Fruit fly (Drosophila melanogaster) whole organism, embryonic: ENCODE measurements around the gene CG12477.

Experiments used
- Abd-B ChIP-seq: fragments of 200-800 bp; sonication (Bioruptor generic); optimal IDR thresholded peaks from 2 replicates; lab custom pipeline; 2018; ENCODE audit warnings: missing biosample characterization, mild to moderate bottlenecking, missing genetic modification characterization, moderate library complexity
- Awh ChIP-seq: fragments of 200-800 bp; sonication (Bioruptor generic); IDR thresholded peaks from 2 replicates; pipeline ENCODE4, ENCODE4 v1.3.6; 2022; ENCODE audit warnings: missing biosample characterization, missing genetic modification characterization
- CG12104 ChIP-seq: fragments of 200-800 bp; sonication (Bioruptor generic); optimal IDR thresholded peaks from 3 replicates; lab custom pipeline; 2016; ENCODE audit warnings: missing biosample characterization, missing genetic modification characterization
- CG14441 ChIP-seq: fragments of 200-800 bp; sonication (Bioruptor generic); IDR thresholded peaks from 2 replicates; pipeline ENCODE4 v1.3.6; 2022; ENCODE audit warnings: missing biosample characterization, missing genetic modification characterization
- CG14710 ChIP-seq: fragments of 200-800 bp; sonication (Bioruptor generic); optimal IDR thresholded peaks from 3 replicates; lab custom pipeline; 2019; ENCODE audit warnings: missing biosample characterization, mild to moderate bottlenecking, missing genetic modification characterization, moderate library complexity
- CG15601 ChIP-seq: fragments of 200-800 bp; sonication (Bioruptor generic); optimal IDR thresholded peaks from 3 replicates; lab custom pipeline; 2019; ENCODE audit warnings: missing biosample characterization, mild to moderate bottlenecking, missing genetic modification characterization, moderate library complexity
- CG18764 ChIP-seq: fragments of 200-800 bp; sonication (Bioruptor generic); optimal IDR thresholded peaks from 3 replicates; lab custom pipeline; 2016; ENCODE audit warnings: missing biosample characterization, missing genetic modification characterization
- CG2678 ChIP-seq: fragments of 200-800 bp; sonication (Bioruptor generic); optimal IDR thresholded peaks from 3 replicates; lab custom pipeline; 2019; ENCODE audit warnings: missing biosample characterization, mild to moderate bottlenecking, missing genetic modification characterization, moderate library complexity
- CG3065 ChIP-seq: fragments of 200-800 bp; sonication (Bioruptor generic); optimal IDR thresholded peaks from 2 replicates; lab custom pipeline; 2016; ENCODE audit warnings: missing biosample characterization, missing genetic modification characterization
- CG32772 ChIP-seq: fragments of 200-800 bp; sonication (Bioruptor generic); IDR thresholded peaks from 2 replicates; pipeline ENCODE4 v1.3.6; 2022; ENCODE audit warnings: missing biosample characterization, missing genetic modification characterization
- CG42726 ChIP-seq: fragments of 200-800 bp; sonication (Bioruptor generic); IDR thresholded peaks from 2 replicates; pipeline ENCODE4 v1.3.6; 2022; ENCODE audit warnings: missing biosample characterization, missing genetic modification characterization; ENCODE audit not compliant: partially characterized antibody
- CG4328 ChIP-seq: fragments of 200-800 bp; sonication (Bioruptor generic); optimal IDR thresholded peaks from 3 replicates; lab custom pipeline; 2017; ENCODE audit warnings: missing biosample characterization, missing genetic modification reagents, missing genetic modification characterization
- CG4360 ChIP-seq: fragments of 200-800 bp; sonication (Bioruptor generic); IDR thresholded peaks from 2 replicates; pipeline ENCODE4 v1.3.6; 2022; ENCODE audit warnings: missing biosample characterization, missing genetic modification characterization
- CG6254 ChIP-seq: fragments of 200-800 bp; sonication (Bioruptor generic); optimal IDR thresholded peaks from 3 replicates; lab custom pipeline; 2017; ENCODE audit warnings: mild to moderate bottlenecking, missing biosample characterization, missing genetic modification reagents, missing genetic modification characterization
- CHES-1-like ChIP-seq: fragments of 200-800 bp; sonication (Bioruptor generic); optimal IDR thresholded peaks from 2 replicates; lab custom pipeline; 2016; ENCODE audit warnings: missing biosample characterization, missing genetic modification characterization
- HLHmδ ChIP-seq: fragments of 200-800 bp; sonication (Bioruptor generic); optimal IDR thresholded peaks from 2 replicates; lab custom pipeline; 2018; ENCODE audit warnings: missing biosample characterization, mild to moderate bottlenecking, missing genetic modification characterization, moderate library complexity
- Hr78 ChIP-seq, 2 experiments: fragments of 200-800 bp in 1 of 2; fragments of >200 bp in 1 of 2; sonication (Bioruptor generic) in 1 of 2; optimal IDR thresholded peaks; 2 replicates each; lab custom pipeline; 2017 to 2019; ENCODE audit warnings: missing biosample characterization in 2 of 2, missing genetic modification characterization in 2 of 2, mild to moderate bottlenecking in 1 of 2, moderate library complexity in 1 of 2
- MESR4 ChIP-seq: fragments of 200-800 bp; sonication (Bioruptor generic); optimal IDR thresholded peaks from 2 replicates; lab custom pipeline; 2018; ENCODE audit warnings: missing biosample characterization, mild to moderate bottlenecking, missing genetic modification characterization, moderate library complexity
- Med ChIP-seq: fragments of 200-800 bp; sonication (Bioruptor generic); peaks from one replicate; lab custom pipeline; 2016; ENCODE audit warnings: missing biosample characterization, missing genetic modification characterization, mild to moderate bottlenecking, inconsistent platforms, moderate library complexity
- Nf-YB ChIP-seq: fragments of 200-800 bp; sonication (Bioruptor generic); optimal IDR thresholded peaks from 3 replicates; lab custom pipeline; 2019; ENCODE audit warnings: missing biosample characterization, mild to moderate bottlenecking, missing genetic modification characterization, moderate library complexity
- Optix ChIP-seq: fragments of 200-800 bp; sonication (Bioruptor generic); IDR thresholded peaks from 3 replicates; pipeline ENCODE4 v1.3.6; 2022; ENCODE audit warnings: missing biosample characterization, missing genetic modification characterization
- Six4 ChIP-seq: fragments of 200-800 bp; sonication (Bioruptor generic); optimal IDR thresholded peaks from 2 replicates; lab custom pipeline; 2016; ENCODE audit warnings: missing biosample characterization, missing genetic modification characterization
- Sox102F ChIP-seq: fragments of 200-800 bp; sonication (Bioruptor generic); optimal IDR thresholded peaks from 2 replicates; lab custom pipeline; 2018; ENCODE audit warnings: missing biosample characterization, mild to moderate bottlenecking, missing genetic modification characterization, moderate library complexity
- Xrp1 ChIP-seq: fragments of 200-800 bp; sonication (Bioruptor generic); IDR thresholded peaks from 2 replicates; pipeline ENCODE4 v1.3.6; 2022; ENCODE audit warnings: missing biosample characterization, missing genetic modification characterization
- bsh ChIP-seq, 2 experiments: fragments of 200-800 bp; sonication (Bioruptor generic); optimal IDR thresholded peaks; 2 replicates each; lab custom pipeline; 2017 to 2018; ENCODE audit warnings: mild to moderate bottlenecking in 2 of 2, missing biosample characterization in 2 of 2, missing genetic modification characterization in 2 of 2, moderate library complexity in 1 of 2
- cg ChIP-seq: fragments of 200-800 bp; sonication (Bioruptor generic); optimal IDR thresholded peaks from 3 replicates; lab custom pipeline; 2019; ENCODE audit warnings: missing biosample characterization, mild to moderate bottlenecking, missing genetic modification characterization, moderate library complexity
- chinmo ChIP-seq: fragments of 200-800 bp; sonication (Bioruptor generic); IDR thresholded peaks from 4 replicates; pipeline ENCODE4 v1.3.6; 2022; ENCODE audit warnings: missing biosample characterization, missing genetic modification characterization; ENCODE audit not compliant: partially characterized antibody
- eyg ChIP-seq: fragments of 200-800 bp; sonication (Bioruptor generic); optimal IDR thresholded peaks from 3 replicates; lab custom pipeline; 2016; ENCODE audit warnings: missing biosample characterization, missing genetic modification characterization
- gce ChIP-seq: fragments of 200-800 bp; sonication (Bioruptor generic); IDR thresholded peaks from 3 replicates; pipeline ENCODE4 v1.3.6; 2022; ENCODE audit warnings: missing biosample characterization, missing genetic modification characterization
- gcm ChIP-seq: fragments of 200-800 bp; sonication (Bioruptor generic); optimal IDR thresholded peaks from 2 replicates; lab custom pipeline; 2019; ENCODE audit warnings: missing biosample characterization, mild to moderate bottlenecking, missing genetic modification characterization, moderate library complexity
- gfzf ChIP-seq: fragments of 200-800 bp; sonication (Bioruptor generic); optimal IDR thresholded peaks from 2 replicates; lab custom pipeline; 2016; ENCODE audit warnings: missing biosample characterization, mild to moderate bottlenecking, missing genetic modification characterization, moderate library complexity
- grn ChIP-seq: fragments of 200-800 bp; sonication (Bioruptor generic); optimal IDR thresholded peaks from 3 replicates; lab custom pipeline; 2017; ENCODE audit warnings: missing biosample characterization, missing genetic modification characterization
- gsb-n ChIP-seq: fragments of 200-800 bp; sonication (Bioruptor generic); optimal IDR thresholded peaks from 3 replicates; lab custom pipeline; 2018; ENCODE audit warnings: missing biosample characterization, mild to moderate bottlenecking, missing genetic modification characterization
- klu ChIP-seq: fragments of 200-800 bp; sonication (Bioruptor generic); IDR thresholded peaks from 2 replicates; pipeline ENCODE4 v1.3.6; 2022; ENCODE audit warnings: missing biosample characterization, missing genetic modification characterization
- lbe ChIP-seq: fragments of 200-800 bp; sonication (Bioruptor generic); optimal IDR thresholded peaks from 2 replicates; lab custom pipeline; 2016; ENCODE audit warnings: missing biosample characterization, mild to moderate bottlenecking, missing genetic modification characterization
- mirr ChIP-seq: fragments of 200-800 bp; sonication (Bioruptor generic); optimal IDR thresholded peaks from 3 replicates; lab custom pipeline; 2018; ENCODE audit warnings: missing biosample characterization, mild to moderate bottlenecking, missing genetic modification characterization
- nau ChIP-seq: fragments of 200-800 bp; sonication (Bioruptor generic); optimal IDR thresholded peaks from 3 replicates; lab custom pipeline; 2017; ENCODE audit warnings: missing biosample characterization, mild to moderate bottlenecking, missing genetic modification characterization, missing genetic modification reagents
- nom ChIP-seq: fragments of 200-800 bp; sonication (Bioruptor generic); optimal IDR thresholded peaks from 2 replicates; lab custom pipeline; 2017; ENCODE audit warnings: missing biosample characterization, missing genetic modification characterization, mild to moderate bottlenecking, moderate library complexity, missing genetic modification reagents
- oc ChIP-seq: fragments of 200-800 bp; sonication (Bioruptor generic); optimal IDR thresholded peaks from 2 replicates; lab custom pipeline; 2018; ENCODE audit warnings: missing biosample characterization, mild to moderate bottlenecking, missing genetic modification characterization, moderate library complexity
- phol ChIP-seq: fragments of 200-800 bp; sonication (Bioruptor generic); optimal IDR thresholded peaks from 3 replicates; lab custom pipeline; 2018; ENCODE audit warnings: missing biosample characterization, mild to moderate bottlenecking, missing genetic modification characterization, moderate library complexity
- pum ChIP-seq: fragments of 200-800 bp; sonication (Bioruptor generic); optimal IDR thresholded peaks from 2 replicates; lab custom pipeline; 2016; ENCODE audit warnings: missing biosample characterization, missing genetic modification characterization
- salm ChIP-seq: fragments of 200-800 bp; sonication (Bioruptor generic); optimal IDR thresholded peaks from 2 replicates; lab custom pipeline; 2018; ENCODE audit warnings: missing biosample characterization, mild to moderate bottlenecking, missing genetic modification characterization
- sd ChIP-seq: fragments of 200-800 bp; sonication (Bioruptor generic); optimal IDR thresholded peaks from 3 replicates; lab custom pipeline; 2018; ENCODE audit warnings: missing biosample characterization, mild to moderate bottlenecking, missing genetic modification characterization, moderate library complexity
- sens ChIP-seq: fragments of 200-800 bp; sonication (Bioruptor generic); peaks from one replicate; lab custom pipeline; 2016; ENCODE audit warnings: missing biosample characterization, missing genetic modification characterization
- sr ChIP-seq: fragments of 200-800 bp; sonication (Bioruptor generic); IDR thresholded peaks from 3 replicates; pipeline ENCODE4 v1.3.6; 2022; ENCODE audit warnings: missing biosample characterization, missing genetic modification characterization
- tap ChIP-seq: fragments of 200-800 bp; optimal IDR thresholded peaks from 3 replicates; lab custom pipeline; 2019; ENCODE audit warnings: missing biosample characterization, mild to moderate bottlenecking, missing genetic modification characterization, moderate library complexity
- trem ChIP-seq: fragments of 200-800 bp; optimal IDR thresholded peaks from 3 replicates; lab custom pipeline; 2019; ENCODE audit warnings: missing biosample characterization, mild to moderate bottlenecking, missing genetic modification characterization, moderate library complexity

The CG12477 gene

DNA sequence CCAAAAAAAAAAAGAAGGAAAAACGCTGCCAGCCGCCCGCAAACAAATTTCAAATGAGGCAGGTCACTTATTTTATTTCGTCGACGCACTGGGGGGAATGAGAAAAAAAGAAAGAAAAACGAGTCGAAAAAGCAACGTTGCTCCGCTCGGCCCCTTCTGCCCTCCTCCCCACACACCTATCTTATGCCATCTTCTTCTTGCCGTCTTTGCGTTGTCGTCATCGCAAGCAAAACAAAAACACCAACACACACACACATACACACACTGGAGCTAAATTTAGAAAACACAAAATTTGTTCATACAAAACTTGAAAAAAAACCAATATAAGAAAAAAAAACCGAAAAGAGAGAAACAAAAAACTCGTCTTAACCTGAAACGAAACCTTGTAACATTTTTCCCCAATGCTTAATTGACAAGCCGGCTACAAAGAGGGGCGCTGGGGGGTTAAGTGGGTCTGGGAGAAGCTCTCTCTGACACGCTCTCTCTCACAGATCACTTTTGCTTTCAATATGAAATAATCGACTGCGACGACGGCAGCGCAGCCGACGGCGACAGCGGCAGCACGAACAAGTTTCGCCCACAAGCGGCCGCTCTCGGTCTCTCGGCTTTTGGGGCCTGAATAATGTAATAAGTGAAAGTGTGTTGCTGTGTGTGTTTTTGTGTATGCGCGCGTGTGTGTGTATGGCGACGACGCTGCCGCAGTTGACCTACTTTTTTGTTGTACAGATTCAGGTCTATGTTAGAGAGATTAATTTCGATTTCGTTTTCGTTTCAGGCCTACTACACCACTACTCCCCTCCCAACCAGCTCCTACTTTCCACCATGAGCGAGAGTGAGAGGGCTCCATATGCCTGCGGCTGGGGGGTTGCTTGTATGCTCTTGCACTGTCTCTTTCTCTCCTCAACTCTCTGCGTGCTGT lies 48.3 kb upstream of the CG12477 start (continued):
- TF ChIP-seq Sox102F (GFP tag; lab: Kevin White, UChicago) = peak; percentile 8
- TF ChIP-seq bsh (GFP tag; optimal IDR thresholded peaks at IDR 0.05; lab: Kevin White, UChicago) = peak; percentile 8 to 44
- peak; percentile 95; the same call in 3 of the 4 replicates for TF ChIP-seq chinmo (GFP tag; lab: Robert Waterston, UW)
- peak; percentile 63 for TF ChIP-seq sr (GFP tag; lab: Robert Waterston, UW)
- peak; percentile 39 for TF ChIP-seq lbe (GFP tag; lab: Kevin White, UChicago)
- peak; percentile 68 for TF ChIP-seq mirr
- TF ChIP-seq klu (GFP tag; lab: Robert Waterston, UW) = peak; percentile 55; the same call in 1 of the 2 replicates
- TF ChIP-seq Awh = peak; percentile 22; the same call in 1 of the 2 replicates
- TF ChIP-seq cg = peak; percentile 87
- peak; percentile 73 for TF ChIP-seq oc (tag; lab: Kevin White, UChicago)
- peak; percentile 81 for TF ChIP-seq CG4360
- peak; percentile 11; the same call in 1 of the 3 replicates for TF ChIP-seq gce
- peak; percentile 55 for TF ChIP-seq CG6254 (GFP tag; lab: Kevin White, UChicago)
- peak; percentile 77 for TF ChIP-seq Med (GFP tag; lab: Kevin White, UChicago)
- TF ChIP-seq CG14441 (GFP tag; lab: Robert Waterston, UW) = peak; percentile 54
- TF ChIP-seq Xrp1 (GFP tag; lab: Robert Waterston, UW) = peak; percentile 12
- TF ChIP-seq CG32772 = peak; percentile 55; the same call in 1 of the 2 replicates
- TF ChIP-seq CG14710 (tag; lab: Kevin White, UChicago) = peak; percentile 50
- peak; percentile 18; the same call in 1 of the 3 replicates for TF ChIP-seq Optix (GFP tag; lab: Robert Waterston, UW)
- TF ChIP-seq MESR4 = no peak
- no peak for TF ChIP-seq CG3065 (GFP tag; lab: Kevin White, UChicago)
- TF ChIP-seq gcm (GFP tag; lab: Kevin White, UChicago) = no peak
- 0 out of 2 replicates have a peak, but pooled peaks have one; percentile 9 for TF ChIP-seq CG42726 (GFP tag; lab: Robert Waterston, UW)
- TF ChIP-seq Hr78 (GFP tag; optimal IDR thresholded peaks at IDR 0.05; lab: Kevin White, UChicago) = peak in 1 of 2 experiments; percentile 36
- TF ChIP-seq eyg = no peak
- TF ChIP-seq CG12104 (GFP tag; lab: Kevin White, UChicago) = peak; percentile 25
- TF ChIP-seq Nf-YB (GFP tag; lab: Kevin White, UChicago) = peak; percentile 35
- peak; percentile 12 for TF ChIP-seq CG2678 (tag; lab: Kevin White, UChicago)
- TF ChIP-seq gsb-n = peak; percentile 33
- TF ChIP-seq trem (tag; lab: Kevin White, UChicago) = peak; percentile 8
- TF ChIP-seq CG18764 (GFP tag; lab: Kevin White, UChicago) = no peak
- TF ChIP-seq CG15601 (tag; lab: Kevin White, UChicago) = peak; percentile 58
- TF ChIP-seq nau (GFP tag; lab: Kevin White, UChicago) = no peak
- TF ChIP-seq phol = no peak
- peak; percentile 71 for TF ChIP-seq HLHmδ (GFP tag; lab: Kevin White, UChicago)
- peak; percentile 36 for TF ChIP-seq sd
- TF ChIP-seq gfzf (GFP tag; lab: Kevin White, UChicago) = no peak
- TF ChIP-seq sens = peak; percentile 89
- peak; percentile 20 for TF ChIP-seq CG4328
- TF ChIP-seq grn (GFP tag; lab: Kevin White, UChicago) = peak; percentile 82
- no peak for TF ChIP-seq Six4 (GFP tag; lab: Kevin White, UChicago)
- TF ChIP-seq tap (tag; lab: Kevin White, UChicago) = peak; percentile 3
- TF ChIP-seq salm = peak; percentile 50
- TF ChIP-seq pum (GFP tag; lab: Kevin White, UChicago) = no peak
- peak; percentile 29 for TF ChIP-seq CHES-1-like (GFP tag; lab: Kevin White, UChicago)
- TF ChIP-seq nom (GFP tag; lab: Kevin White, UChicago) = peak; percentile 82
- peak; percentile 31 for TF ChIP-seq Abd-B (GFP tag; lab: Kevin White, UChicago)
